Worm (Caenorhabditis elegans): ENCODE measurements around the gene fbxb-78.

fbxb-78 gene

DNA sequence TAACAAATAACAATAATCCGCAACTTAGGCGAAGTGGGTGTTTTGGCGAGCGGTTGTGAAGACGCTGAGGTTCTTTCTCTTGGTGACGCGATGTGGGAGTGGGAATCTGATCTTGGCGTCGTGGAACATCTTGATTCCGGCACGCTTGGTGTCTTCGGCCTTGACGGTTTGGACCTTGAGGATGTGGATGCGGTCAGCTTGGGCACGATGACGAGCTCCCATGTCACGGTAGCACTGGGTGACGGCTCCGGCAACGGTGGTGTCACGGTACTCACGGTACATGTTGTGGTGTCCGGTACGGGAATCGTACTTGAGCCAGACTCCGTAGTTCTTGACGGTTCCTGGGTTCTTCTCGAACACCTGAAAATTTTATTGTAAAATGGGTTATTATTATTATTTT lies 11.8 kb downstream of the fbxb-78 start:
- TF ChIP-seq ceh-9 (tag; optimal IDR thresholded peaks at IDR 0.05) (no peak), nhr-77 (tag; optimal IDR thresholded peaks at IDR 0.05) (no peak), ceh-16 (tag; optimal IDR thresholded peaks at IDR 0.05) (no peak), nhr-237 (tag; optimal IDR thresholded peaks at IDR 0.05) (no peak), elt-2 (tag; optimal IDR thresholded peaks at IDR 0.05) (no peak), unc-62 (GFP tag; optimal IDR thresholded peaks at IDR 0.05) (no peak), ceh-28 (tag; optimal IDR thresholded peaks at IDR 0.05) (no peak), ztf-4 (tag; optimal IDR thresholded peaks at IDR 0.05) (no peak), nhr-67 (tag; optimal IDR thresholded peaks at IDR 0.05) (no peak), aly-2 (tag; optimal IDR thresholded peaks at IDR 0.05) (no peak), nhr-43 (tag; optimal IDR thresholded peaks at IDR 0.05; ENCODE audit: poor library complexity, severe bottlenecking) (no peak), fkh-10 (GFP tag; optimal IDR thresholded peaks at IDR 0.05) (no peak), snpc-4 (tag; optimal IDR thresholded peaks at IDR 0.05) (no peak), nhr-76 (tag; optimal IDR thresholded peaks at IDR 0.05) (no peak), R02D3.7 (tag; optimal IDR thresholded peaks at IDR 0.05) (no peak), elt-3 (tag; optimal IDR thresholded peaks at IDR 0.05) (no peak), fkh-2 (tag; optimal IDR thresholded peaks at IDR 0.05) (no peak), zag-1 (tag; optimal IDR thresholded peaks at IDR 0.05) (no peak), egl-5 (tag; optimal IDR thresholded peaks at IDR 0.05) (no peak), pha-4 (tag; optimal IDR thresholded peaks at IDR 0.05) (no peak)

- TF ChIP-seq aly-2 (tag; optimal IDR thresholded peaks at IDR 0.05): peak; percentile 97
- peak; percentile 94 for TF ChIP-seq fos-1 (tag; optimal IDR thresholded peaks at IDR 0.05)
- TF ChIP-seq ceh-9 (tag; optimal IDR thresholded peaks at IDR 0.05): no peak
- TF ChIP-seq pqm-1 (tag; optimal IDR thresholded peaks at IDR 0.05): peak; percentile 100
- peak; percentile 87 for TF ChIP-seq zag-1 (tag; optimal IDR thresholded peaks at IDR 0.05)
- no peak for TF ChIP-seq eor-1 (tag; optimal IDR thresholded peaks at IDR 0.05)
- TF ChIP-seq nfya-1 (tag; optimal IDR thresholded peaks at IDR 0.05; ENCODE audit: insufficient read depth): peak; percentile 100
- TF ChIP-seq lsy-12 (tag; optimal IDR thresholded peaks at IDR 0.05): peak; percentile 100
- peak; percentile 97 for TF ChIP-seq ztf-4 (tag; optimal IDR thresholded peaks at IDR 0.05)
- peak; percentile 39 for TF ChIP-seq nhr-237 (tag; optimal IDR thresholded peaks at IDR 0.05)
- TF ChIP-seq pha-4 (tag; optimal IDR thresholded peaks at IDR 0.05): peak; percentile 100
- TF ChIP-seq nhr-77 (tag; optimal IDR thresholded peaks at IDR 0.05): peak; percentile 97
- peak; percentile 98 for TF ChIP-seq ceh-28 (tag; optimal IDR thresholded peaks at IDR 0.05)
- peak; percentile 94 for TF ChIP-seq egl-27 (tag; optimal IDR thresholded peaks at IDR 0.05)
- TF ChIP-seq daf-12 (tag; optimal IDR thresholded peaks at IDR 0.05): peak; percentile 87
- TF ChIP-seq lin-15B (tag; optimal IDR thresholded peaks at IDR 0.05): peak; percentile 100
- peak; percentile 85 for TF ChIP-seq sea-2 (GFP tag; optimal IDR thresholded peaks at IDR 0.05)
- peak; percentile 98 for TF ChIP-seq ceh-82 (tag; optimal IDR thresholded peaks at IDR 0.05)
- TF ChIP-seq mdl-1 (tag; optimal IDR thresholded peaks at IDR 0.05): peak; percentile 31
- TF ChIP-seq fkh-2 (tag; optimal IDR thresholded peaks at IDR 0.05): peak; percentile 83
- peak; percentile 90 for TF ChIP-seq nhr-76 (tag; optimal IDR thresholded peaks at IDR 0.05)
- peak; percentile 98 for TF ChIP-seq nhr-28 (tag; optimal IDR thresholded peaks at IDR 0.05)
- peak; percentile 97 for TF ChIP-seq unc-62 (GFP tag; optimal IDR thresholded peaks at IDR 0.05)
- peak; percentile 42 for TF ChIP-seq unc-39 (tag; optimal IDR thresholded peaks at IDR 0.05)
- TF ChIP-seq nhr-23 (tag; optimal IDR thresholded peaks at IDR 0.05): peak; percentile 100
- peak; percentile 67 for TF ChIP-seq nhr-67 (tag; optimal IDR thresholded peaks at IDR 0.05)
- peak; percentile 100 for TF ChIP-seq R02D3.7 (tag; optimal IDR thresholded peaks at IDR 0.05)
- peak; percentile 100 for TF ChIP-seq fkh-10 (GFP tag; optimal IDR thresholded peaks at IDR 0.05)
- peak; percentile 60 for TF ChIP-seq ceh-16 (tag; optimal IDR thresholded peaks at IDR 0.05)
- TF ChIP-seq ZK546.5 (tag; optimal IDR thresholded peaks at IDR 0.05): peak; percentile 83
- TF ChIP-seq jun-1 (tag; optimal IDR thresholded peaks at IDR 0.05): peak; percentile 99
- peak; percentile 99 for TF ChIP-seq lin-39 (tag; optimal IDR thresholded peaks at IDR 0.05)
- peak; percentile 98 for TF ChIP-seq tbx-2 (tag; optimal IDR thresholded peaks at IDR 0.05)
- TF ChIP-seq nhr-12 (tag; optimal IDR thresholded peaks at IDR 0.05): no peak
- peak; percentile 97 for TF ChIP-seq skn-1 (tag; optimal IDR thresholded peaks at IDR 0.05)
- peak; percentile 94 to 97 (median 94) for TF ChIP-seq elt-3 (tag; optimal IDR thresholded peaks at IDR 0.05)
- TF ChIP-seq mml-1 (tag; optimal IDR thresholded peaks at IDR 0.05): no peak
- TF ChIP-seq nhr-25 (tag; optimal IDR thresholded peaks at IDR 0.05): peak; percentile 100
- TF ChIP-seq nhr-43 (tag; optimal IDR thresholded peaks at IDR 0.05; ENCODE audit: poor library complexity, severe bottlenecking): peak; percentile 99
- TF ChIP-seq elt-2 (tag; optimal IDR thresholded peaks at IDR 0.05): peak; percentile 98
- TF ChIP-seq egl-5 (tag; optimal IDR thresholded peaks at IDR 0.05): peak; percentile 98
- TF ChIP-seq elt-1 (tag; optimal IDR thresholded peaks at IDR 0.05): peak; percentile 97
- TF ChIP-seq ztf-11 (tag; optimal IDR thresholded peaks at IDR 0.05): peak; percentile 64
- peak; percentile 98 for TF ChIP-seq nhr-11 (tag; optimal IDR thresholded peaks at IDR 0.05)
- TF ChIP-seq hmg-11 (tag; optimal IDR thresholded peaks at IDR 0.05): peak; percentile 100
- peak; percentile 91 for TF ChIP-seq ama-1 (optimal IDR thresholded peaks at IDR 0.05)
- peak; percentile 98 for TF ChIP-seq snpc-4 (tag; optimal IDR thresholded peaks at IDR 0.05)
Observed at ce11 chrIV:4749728-4750278, 12.4 kb downstream of the fbxb-78 start, which contains the start of the genes rpl-20 and Y17G9B.5. Gene rpl-20, minus strand, starts transcription at chrIV:4749778. Gene Y17G9B.5, plus strand, starts transcription at chrIV:4750240.

All from whole organism, L3 larva.